Fruit fly (Drosophila melanogaster): ENCODE results near the gene Jasper.

DNA sequence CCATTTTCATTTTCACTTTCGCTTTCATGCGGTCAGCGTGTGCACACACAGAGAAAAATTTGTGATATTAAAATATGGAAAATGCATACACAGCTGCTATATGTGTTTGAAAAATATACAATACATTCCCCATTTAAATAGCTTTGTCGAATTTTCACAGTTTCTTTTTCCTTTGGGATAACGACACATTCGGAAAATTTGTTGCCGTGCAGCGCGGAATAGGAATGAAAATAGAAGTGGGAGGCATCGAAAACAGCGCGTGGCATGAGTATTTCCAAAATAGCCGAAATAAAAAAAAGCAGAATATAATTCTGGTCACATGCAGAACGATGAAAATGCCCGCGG, 40.4 kb downstream of the Jasper start:
- no peak for TF ChIP-seq Scr (GFP tag; IDR thresholded peaks at IDR 0.05; ENCODE audit: partially characterized antibody)
- peak; percentile 81 for TF ChIP-seq CG12299 (tag; optimal IDR thresholded peaks at IDR 0.05)
- peak; percentile 80; the same call in 1 of the 2 replicates for TF ChIP-seq ham (GFP tag; IDR thresholded peaks at IDR 0.05)
- no peak for TF ChIP-seq Dll (GFP tag; IDR thresholded peaks at IDR 0.05; ENCODE audit: partially characterized antibody)
- TF ChIP-seq stwl (tag; optimal IDR thresholded peaks at IDR 0.05), result no peak
- TF ChIP-seq lilli (GFP tag; optimal IDR thresholded peaks at IDR 0.05), result peak; percentile 90
- TF ChIP-seq grn (GFP tag; optimal IDR thresholded peaks at IDR 0.05), result peak; percentile 4
- TF ChIP-seq CG9215 (GFP tag; IDR thresholded peaks at IDR 0.05), result peak; percentile 85
- TF ChIP-seq br (optimal IDR thresholded peaks at IDR 0.05), result no peak
- peak; percentile 80 for TF ChIP-seq CG18619 (GFP tag; optimal IDR thresholded peaks at IDR 0.05)
- peak in 1 of 2 experiments; percentile 44 for TF ChIP-seq crp (GFP tag; optimal IDR thresholded peaks at IDR 0.05)
- peak; percentile 89 for TF ChIP-seq CG13624 (GFP tag; optimal IDR thresholded peaks at IDR 0.05)
- TF ChIP-seq pita (GFP tag; optimal IDR thresholded peaks at IDR 0.05), result no peak
